Fruit fly (Drosophila melanogaster): Measurements from ENCODE around the gene fne.

Gene fne

dm6 chrX:12897150-12897549, 20.1 kb upstream of the fne start, which contains the start of gene Pde9:
Gene Pde9 (minus strand): TSS chrX:12897327.
- TF ChIP-seq Myc (optimal IDR thresholded peaks at IDR 0.05) (no peak), Rel (GFP tag; optimal IDR thresholded peaks at IDR 0.05) (no peak), Rel (tag; optimal IDR thresholded peaks at IDR 0.05) (peak; percentile 15), Abd-B (GFP tag; optimal IDR thresholded peaks at IDR 0.05) (no peak), h (GFP tag; optimal IDR thresholded peaks at IDR 0.05) (peak; percentile 6)

dm6 chrX:12898569-12898968, 18.7 kb upstream of the fne start, which contains the start of gene CG32650:
Gene CG32650 (minus strand): TSS chrX:12898669.
- TF ChIP-seq brk (GFP tag; optimal IDR thresholded peaks at IDR 0.05) (no peak), GATAd (GFP tag; optimal IDR thresholded peaks at IDR 0.05) (no peak), tai (GFP tag; optimal IDR thresholded peaks at IDR 0.05) (no peak)

- no peak for TF ChIP-seq Hr78 (GFP tag; optimal IDR thresholded peaks at IDR 0.05)
- TF ChIP-seq Sp1 (GFP tag; optimal IDR thresholded peaks at IDR 0.05): no peak
- TF ChIP-seq sage (GFP tag; optimal IDR thresholded peaks at IDR 0.05): no peak
- peak; percentile 91 for TF ChIP-seq Myc (optimal IDR thresholded peaks at IDR 0.05)
- peak; percentile 87 for TF ChIP-seq woc (GFP tag; optimal IDR thresholded peaks at IDR 0.05)
These were observed 16.4 kb upstream of the fne start, which contains the start of gene Coq8 for dm6 chrX:12900718-12901442. Gene Coq8 (minus strand): TSS chrX:12901114.

- TF ChIP-seq Rel (GFP tag; optimal IDR thresholded peaks at IDR 0.05) (no peak), Rel (tag; optimal IDR thresholded peaks at IDR 0.05) (peak; percentile 3), Sp1 (GFP tag; optimal IDR thresholded peaks at IDR 0.05) (peak; percentile 28), sage (GFP tag; optimal IDR thresholded peaks at IDR 0.05) (no peak)
These were observed 14.1 kb upstream of the fne start, which contains the start of gene Flad1 for dm6 chrX:12903099-12903616. Gene Flad1 (minus strand): TSS chrX:12903516.

dm6 chrX:12905014-12905900, 12.0 kb upstream of the fne start:
- no peak for TF ChIP-seq sv (GFP tag; optimal IDR thresholded peaks at IDR 0.05)
- no peak for TF ChIP-seq lola (GFP tag; optimal IDR thresholded peaks at IDR 0.05)
- no peak for TF ChIP-seq N (GFP tag; optimal IDR thresholded peaks at IDR 0.05)
- TF ChIP-seq tai (GFP tag; optimal IDR thresholded peaks at IDR 0.05): no peak
- TF ChIP-seq foxo (GFP tag; optimal IDR thresholded peaks at IDR 0.05): peak in 1 of 2 experiments; percentile 8
- TF ChIP-seq sage (GFP tag; optimal IDR thresholded peaks at IDR 0.05): no peak
- no peak for TF ChIP-seq CG9705 (GFP tag; optimal IDR thresholded peaks at IDR 0.05)
- no peak for TF ChIP-seq OdsH (GFP tag; optimal IDR thresholded peaks at IDR 0.05)
- no peak for TF ChIP-seq Mio (GFP tag; optimal IDR thresholded peaks at IDR 0.05)
- peak; percentile 7 for TF ChIP-seq h (GFP tag; optimal IDR thresholded peaks at IDR 0.05)
- no peak for TF ChIP-seq Rel (GFP tag; optimal IDR thresholded peaks at IDR 0.05)
- no peak for TF ChIP-seq Rel (tag; optimal IDR thresholded peaks at IDR 0.05)
- TF ChIP-seq Dfd (GFP tag; optimal IDR thresholded peaks at IDR 0.05): no peak
- no peak for TF ChIP-seq usp (GFP tag; optimal IDR thresholded peaks at IDR 0.05)

- TF ChIP-seq CG9705 (GFP tag; optimal IDR thresholded peaks at IDR 0.05): no peak
- no peak for TF ChIP-seq usp (GFP tag; optimal IDR thresholded peaks at IDR 0.05)
- TF ChIP-seq woc (GFP tag; optimal IDR thresholded peaks at IDR 0.05): no peak
- no peak for TF ChIP-seq br (GFP tag; optimal IDR thresholded peaks at IDR 0.05)
- TF ChIP-seq foxo (GFP tag; optimal IDR thresholded peaks at IDR 0.05): no peak
- TF ChIP-seq fru (GFP tag; optimal IDR thresholded peaks at IDR 0.05): no peak
- no peak for TF ChIP-seq jim (GFP tag; optimal IDR thresholded peaks at IDR 0.05)
These were observed 11.2 kb upstream of the fne start, which contains the start of gene CG4404 for dm6 chrX:12905901-12906689. Gene CG4404 (minus strand): TSS chrX:12906018.
